Worm (Caenorhabditis elegans) whole organism, L3 larva: Measurements from ENCODE around the gene cutl-15.

Experiments
- R02D3.7 ChIP-seq: fragments of 150-350 bp; optimal IDR thresholded peaks from 2 replicates; lab custom pipeline; 2014; ENCODE audit warnings: missing biosample characterization, missing genetic modification characterization
- ZK546.5 ChIP-seq: sonication (generic microtip); optimal IDR thresholded peaks from 2 replicates; lab custom pipeline; 2017; ENCODE audit warnings: missing biosample characterization, missing genetic modification characterization
- aly-2 ChIP-seq: fragments of 150-350 bp; optimal IDR thresholded peaks from 2 replicates; lab custom pipeline; 2014; ENCODE audit warnings: missing biosample characterization, missing genetic modification characterization
- ama-1 ChIP-seq: fragments of 150-350 bp; optimal IDR thresholded peaks from 2 replicates; lab custom pipeline; 2018
- ceh-28 ChIP-seq: fragments of 150-350 bp; optimal IDR thresholded peaks from 2 replicates; lab custom pipeline; 2014; ENCODE audit warnings: missing biosample characterization, missing genetic modification reagents, missing genetic modification characterization
- ceh-82 ChIP-seq: fragments of 150-350 bp; optimal IDR thresholded peaks from 2 replicates; lab custom pipeline; 2014; ENCODE audit warnings: missing biosample characterization, missing genetic modification characterization
- ceh-9 ChIP-seq: sonication (generic microtip); optimal IDR thresholded peaks from 2 replicates; lab custom pipeline; 2018; ENCODE audit warnings: missing biosample characterization, missing genetic modification characterization
- daf-12 ChIP-seq: fragments of 150-350 bp; optimal IDR thresholded peaks from 2 replicates; lab custom pipeline; 2014; ENCODE audit warnings: missing biosample characterization, missing genetic modification reagents, missing genetic modification characterization
- egl-5 ChIP-seq: fragments of 150-350 bp; optimal IDR thresholded peaks from 2 replicates; lab custom pipeline; 2017; ENCODE audit warnings: missing biosample characterization, missing genetic modification reagents, missing genetic modification characterization, inconsistent platforms
- elt-2 ChIP-seq: sonication (generic microtip); optimal IDR thresholded peaks from 2 replicates; lab custom pipeline; 2016; ENCODE audit warnings: missing genetic modification reagents, mild to moderate bottlenecking, missing genetic modification characterization, missing compliant biosample characterization
- eor-1 ChIP-seq, 2 experiments: fragments of 150-350 bp; optimal IDR thresholded peaks; 2 replicates each; lab custom pipeline; 2014 to 2018; ENCODE audit warnings: missing biosample characterization in 2 of 2, missing genetic modification characterization in 2 of 2
- fkh-10 ChIP-seq: sonication (generic microtip); optimal IDR thresholded peaks from 2 replicates; lab custom pipeline; 2017; ENCODE audit warnings: missing biosample characterization, missing genetic modification reagents, missing genetic modification characterization
- fkh-2 ChIP-seq: fragments of 150-350 bp; optimal IDR thresholded peaks from 2 replicates; lab custom pipeline; 2014; ENCODE audit warnings: missing biosample characterization, missing genetic modification reagents, missing genetic modification characterization
- hmg-11 ChIP-seq: sonication (generic microtip); optimal IDR thresholded peaks from 2 replicates; lab custom pipeline; 2016; ENCODE audit warnings: missing genetic modification characterization, missing compliant biosample characterization
- jun-1 ChIP-seq: fragments of 150-350 bp; optimal IDR thresholded peaks from 2 replicates; lab custom pipeline; 2014; ENCODE audit warnings: missing biosample characterization, missing genetic modification reagents, missing genetic modification characterization
- lin-15B ChIP-seq: fragments of 150-350 bp; optimal IDR thresholded peaks from 2 replicates; lab custom pipeline; 2014; ENCODE audit warnings: missing biosample characterization, missing genetic modification characterization
- lin-39 ChIP-seq: fragments of 150-350 bp; optimal IDR thresholded peaks from 2 replicates; lab custom pipeline; 2018; ENCODE audit warnings: missing biosample characterization, missing genetic modification reagents, missing genetic modification characterization
- lsy-12 ChIP-seq: sonication (generic microtip); optimal IDR thresholded peaks from 2 replicates; lab custom pipeline; 2016; ENCODE audit warnings: mild to moderate bottlenecking, missing genetic modification characterization, missing compliant biosample characterization
- mdl-1 ChIP-seq: fragments of 150-350 bp; optimal IDR thresholded peaks from 2 replicates; lab custom pipeline; 2014; ENCODE audit warnings: missing biosample characterization, missing genetic modification characterization
- nfya-1 ChIP-seq: sonication (generic microtip); optimal IDR thresholded peaks from 2 replicates; lab custom pipeline; 2017; ENCODE audit warnings: missing genetic modification characterization, mild to moderate bottlenecking, missing compliant biosample characterization, antibody characterized with exemption, moderate library complexity; ENCODE audit not compliant: insufficient read depth
- nhr-11 ChIP-seq: fragments of 150-350 bp; optimal IDR thresholded peaks from 2 replicates; lab custom pipeline; 2014; ENCODE audit warnings: missing biosample characterization, missing genetic modification characterization
- nhr-12 ChIP-seq: fragments of 150-350 bp; optimal IDR thresholded peaks from 2 replicates; lab custom pipeline; 2014; ENCODE audit warnings: missing biosample characterization, missing genetic modification characterization
- nhr-23 ChIP-seq: fragments of 150-350 bp; optimal IDR thresholded peaks from 2 replicates; lab custom pipeline; 2014; ENCODE audit warnings: missing biosample characterization, missing genetic modification reagents, missing genetic modification characterization
- nhr-237 ChIP-seq: fragments of 150-350 bp; optimal IDR thresholded peaks from 2 replicates; lab custom pipeline; 2014; ENCODE audit warnings: missing biosample characterization, missing genetic modification characterization
- nhr-25 ChIP-seq: sonication (generic microtip); optimal IDR thresholded peaks from 2 replicates; lab custom pipeline; 2017; ENCODE audit warnings: missing biosample characterization, missing genetic modification characterization
- nhr-28 ChIP-seq: fragments of 150-350 bp; optimal IDR thresholded peaks from 2 replicates; lab custom pipeline; 2014; ENCODE audit warnings: missing biosample characterization, missing genetic modification characterization
- nhr-67 ChIP-seq: fragments of 150-350 bp; optimal IDR thresholded peaks from 2 replicates; lab custom pipeline; 2014; ENCODE audit warnings: missing biosample characterization, missing genetic modification characterization
- nhr-76 ChIP-seq: fragments of 150-350 bp; sonication (generic microtip); optimal IDR thresholded peaks from 5 replicates; lab custom pipeline; 2014; ENCODE audit warnings: missing biosample characterization, missing genetic modification characterization
- nhr-77 ChIP-seq: fragments of 150-350 bp; optimal IDR thresholded peaks from 2 replicates; lab custom pipeline; 2014; ENCODE audit warnings: missing biosample characterization, missing genetic modification characterization
- pha-4 ChIP-seq: fragments of 150-350 bp; optimal IDR thresholded peaks from 2 replicates; lab custom pipeline; 2014; ENCODE audit warnings: missing biosample characterization, missing genetic modification reagents, missing genetic modification characterization
- pqm-1 ChIP-seq: fragments of 150-350 bp; optimal IDR thresholded peaks from 2 replicates; lab custom pipeline; 2017; ENCODE audit warnings: missing biosample characterization, missing genetic modification characterization, inconsistent platforms
- skn-1 ChIP-seq: fragments of 150-350 bp; optimal IDR thresholded peaks from 2 replicates; lab custom pipeline; 2014; ENCODE audit warnings: missing biosample characterization, missing genetic modification characterization
- zag-1 ChIP-seq: fragments of 150-350 bp; optimal IDR thresholded peaks from 2 replicates; lab custom pipeline; 2014; ENCODE audit warnings: missing biosample characterization, missing genetic modification characterization

The cutl-15 gene

DNA sequence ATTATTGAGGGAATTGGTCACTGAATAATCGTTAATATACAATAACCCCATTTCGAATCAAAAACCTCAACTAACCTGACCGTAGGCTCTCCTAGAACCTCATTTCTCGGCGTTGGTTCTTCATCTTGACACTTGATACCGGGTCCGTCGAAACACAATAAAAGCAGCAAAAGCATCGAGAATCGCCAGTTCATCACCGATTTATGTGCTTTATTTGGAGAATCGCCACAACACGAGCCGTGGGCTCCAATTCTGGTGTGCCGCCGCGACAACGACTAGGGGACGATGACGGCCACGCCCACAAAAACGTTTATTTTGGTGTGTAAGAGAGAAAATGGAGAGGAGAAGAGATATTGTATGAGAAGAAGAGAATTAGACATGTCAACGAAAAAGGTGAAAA, at the start of gene cutl-15:
Gene cutl-15 (minus strand): TSS at position 298 of the 400 bp plus-strand sequence.
- TF ChIP-seq pqm-1 (tag; lab: Kevin White, UChicago) (no peak), nhr-11 (no peak), nhr-28 (no peak), fkh-10 (GFP tag; lab: Kevin White, UChicago) (no peak), nhr-77 (tag; lab: Kevin White, UChicago) (no peak), aly-2 (tag; lab: Kevin White, UChicago) (no peak), ceh-28 (tag; lab: Kevin White, UChicago) (no peak), ceh-9 (tag; lab: Kevin White, UChicago) (no peak), lin-39 (no peak), jun-1 (tag; lab: Kevin White, UChicago) (no peak), ama-1 (lab: Kevin White, UChicago) (no peak), pha-4 (tag; lab: Kevin White, UChicago) (no peak)

DNA sequence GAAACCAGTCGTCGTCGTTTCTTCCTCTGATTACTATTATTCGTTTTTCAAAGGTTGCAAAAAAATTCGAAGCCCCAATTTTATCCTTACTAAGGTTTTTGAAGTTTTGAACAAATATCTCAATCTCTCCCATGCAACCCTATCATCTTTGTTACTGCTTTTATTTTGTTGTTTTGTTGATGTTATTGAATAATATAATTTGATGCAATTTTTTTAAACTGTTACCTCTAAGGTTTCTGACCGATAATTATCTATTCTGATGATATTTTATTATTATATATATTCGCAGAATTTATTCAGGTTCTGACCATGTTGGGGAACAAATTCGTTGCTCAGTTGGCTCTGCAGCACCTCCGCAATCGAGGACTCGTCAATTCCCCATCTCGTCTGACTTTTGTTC, 48.6 kb upstream of the cutl-15 start, which contains the start of gene ndub-2:
Gene ndub-2 (plus strand): TSS at position 301 of the 400 bp plus-strand sequence.
- no peak for TF ChIP-seq R02D3.7 (tag; lab: Kevin White, UChicago)
- TF ChIP-seq jun-1 (tag; lab: Kevin White, UChicago) = no peak
- TF ChIP-seq hmg-11 (tag; lab: Kevin White, UChicago) = no peak
- TF ChIP-seq nhr-67 = no peak
- TF ChIP-seq aly-2 (tag; lab: Kevin White, UChicago) = no peak
- TF ChIP-seq nhr-23 (tag; lab: Kevin White, UChicago) = no peak
- no peak for TF ChIP-seq fkh-2 (tag; lab: Kevin White, UChicago)
- TF ChIP-seq lsy-12 = no peak
- TF ChIP-seq ZK546.5 (tag; lab: Kevin White, UChicago) = no peak
- TF ChIP-seq nhr-237 (tag; lab: Kevin White, UChicago) = no peak
- TF ChIP-seq pha-4 (tag; lab: Kevin White, UChicago) = no peak
- no peak for TF ChIP-seq daf-12 (tag; lab: Kevin White, UChicago)
- TF ChIP-seq mdl-1 (tag; lab: Kevin White, UChicago) = no peak
- no peak for TF ChIP-seq ceh-82
- TF ChIP-seq nhr-12 (tag; lab: Kevin White, UChicago) = no peak
- TF ChIP-seq, all 47 proteins: peak for 0

DNA sequence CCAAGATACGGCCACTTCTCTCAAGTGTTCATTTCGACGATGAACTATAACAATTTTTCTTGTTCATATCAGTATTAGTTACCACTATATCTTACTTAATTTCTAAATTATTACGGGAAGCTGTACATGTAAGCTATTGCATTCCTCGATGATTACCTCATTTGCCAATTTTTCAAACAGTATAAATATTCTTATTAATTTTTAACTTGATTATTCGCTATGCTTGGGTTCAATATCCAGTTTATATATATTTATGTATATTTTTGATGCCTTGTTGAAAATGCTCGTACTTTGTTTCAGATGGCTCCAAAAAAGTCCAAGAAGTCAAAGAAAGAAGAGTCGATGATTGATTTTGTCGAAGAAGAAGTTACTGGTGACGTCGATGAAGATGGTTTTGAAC, 46.8 kb upstream of the cutl-15 start, which contains the start of gene F44G4.1:
Gene F44G4.1 (plus strand): TSS at position 301 of the 400 bp plus-strand sequence.
- TF ChIP-seq elt-2 (no peak), nhr-25 (tag; lab: Kevin White, UChicago) (no peak), aly-2 (tag; lab: Kevin White, UChicago) (no peak), hmg-11 (tag; lab: Kevin White, UChicago) (no peak), skn-1 (tag; lab: Kevin White, UChicago) (no peak), lin-39 (no peak), nhr-12 (tag; lab: Kevin White, UChicago) (no peak), ceh-82 (no peak)

DNA sequence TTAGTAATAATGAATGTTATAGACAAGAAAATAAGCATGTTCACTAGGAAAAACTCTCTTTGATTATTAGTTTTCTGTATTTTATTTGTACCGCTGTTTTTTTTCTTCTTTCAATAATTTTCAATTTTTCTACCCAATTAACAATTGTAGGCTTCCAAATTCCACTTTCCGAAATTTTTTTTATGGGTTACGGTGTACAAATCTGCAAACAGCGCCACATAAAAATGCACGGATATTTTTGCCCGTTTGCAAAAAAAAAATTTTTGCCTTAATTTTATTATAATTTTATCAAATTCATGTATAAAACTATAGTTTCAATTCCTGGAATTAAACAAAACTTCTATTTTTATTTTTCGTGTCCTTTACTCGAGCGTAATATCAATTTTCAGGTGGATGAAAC, 45.3 kb upstream of the cutl-15 start, which contains the start of gene ooc-5:
Gene ooc-5 (plus strand): TSS at position 381 of the 400 bp plus-strand sequence.
- TF ChIP-seq pha-4 (tag; lab: Kevin White, UChicago) (peak; percentile 44), egl-5 (tag; lab: Kevin White, UChicago) (peak; percentile 44), nhr-77 (tag; lab: Kevin White, UChicago) (no peak), daf-12 (tag; lab: Kevin White, UChicago) (no peak), eor-1 (tag; optimal IDR thresholded peaks at IDR 0.05; lab: Kevin White, UChicago) (no peak), nfya-1 (tag; lab: Kevin White, UChicago) (peak; percentile 42), nhr-12 (tag; lab: Kevin White, UChicago) (no peak)

DNA sequence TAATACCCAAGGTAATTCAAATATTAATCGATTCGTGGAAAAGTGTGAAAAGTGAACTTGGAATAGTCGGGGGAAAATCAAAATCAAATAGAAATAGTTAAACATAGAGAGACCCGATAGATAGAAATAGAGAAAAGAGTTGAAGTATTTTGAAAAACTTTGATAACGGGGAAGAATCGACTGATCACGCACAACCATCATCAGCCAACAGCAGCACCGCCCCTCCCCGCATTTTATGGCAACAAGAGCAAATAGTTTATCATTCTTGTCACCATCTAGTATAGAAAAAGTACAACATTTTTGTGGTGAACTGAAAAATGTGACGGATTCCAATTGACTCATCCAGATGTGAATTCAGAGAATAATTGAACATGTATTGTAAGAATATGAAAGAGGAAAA, 44.1 kb upstream of the cutl-15 start:
- TF ChIP-seq eor-1 (tag; optimal IDR thresholded peaks at IDR 0.05; lab: Kevin White, UChicago) (no peak), ceh-82 (no peak), elt-2 (peak; percentile 71), ZK546.5 (tag; lab: Kevin White, UChicago) (no peak), lin-15B (tag; lab: Kevin White, UChicago) (no peak), hmg-11 (tag; lab: Kevin White, UChicago) (no peak), jun-1 (tag; lab: Kevin White, UChicago) (no peak), lsy-12 (no peak), pqm-1 (tag; lab: Kevin White, UChicago) (peak; percentile 68), daf-12 (tag; lab: Kevin White, UChicago) (no peak), nhr-76 (tag; lab: Kevin White, UChicago) (no peak), zag-1 (tag; lab: Kevin White, UChicago) (no peak)
